Fruit fly (Drosophila melanogaster) Kc167 (cell line): ENCODE data around the gene tinc.

ENCODE experiments used
- Sin3A ChIP-seq: fragments of >200 bp; optimal IDR thresholded peaks from 2 replicates; lab custom pipeline; 2018; ENCODE audit warnings: missing external identifiers
- h ChIP-seq: fragments of >200 bp; optimal IDR thresholded peaks from 3 replicates; lab custom pipeline; 2018; ENCODE audit warnings: missing external identifiers
- insv ChIP-seq: fragments of >200 bp; optimal IDR thresholded peaks from 3 replicates; lab custom pipeline; 2018; ENCODE audit warnings: missing external identifiers

DNA sequence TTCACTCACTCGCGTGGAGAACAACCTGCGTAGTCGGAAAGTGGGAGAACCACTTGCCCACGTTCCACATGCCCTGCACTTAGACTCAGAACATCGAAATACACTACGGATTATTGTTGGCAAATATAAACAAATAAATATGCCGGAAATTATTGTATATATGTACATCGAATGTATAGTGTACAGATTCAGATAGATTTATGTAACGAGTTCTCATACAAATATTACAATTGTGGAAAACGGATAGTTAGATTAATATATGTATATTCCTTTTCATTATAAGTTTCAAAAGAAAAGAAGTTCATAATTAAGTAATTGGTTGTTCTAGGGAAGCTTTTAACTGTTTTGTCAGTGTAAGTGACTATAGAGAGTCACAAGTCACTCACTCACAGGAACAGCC lies 36.8 kb upstream of the tinc start:
- TF ChIP-seq h (lab: Kevin White, UChicago) (no peak), insv (lab: Kevin White, UChicago) (no peak), Sin3A (lab: Kevin White, UChicago) (no peak)
